Worm (Caenorhabditis elegans): ENCODE measurements around the gene clk-1.

Gene clk-1

ce11 chrIII:5277740-5278139 lies at the start of gene clk-1:
Gene clk-1, plus strand, starts transcription at chrIII:5277894.
- TF ChIP-seq pag-3 (tag; optimal IDR thresholded peaks at IDR 0.05; ENCODE audit: borderline replicate concordance) (no peak), elt-4 (tag; optimal IDR thresholded peaks at IDR 0.05) (no peak), ceh-22 (tag; optimal IDR thresholded peaks at IDR 0.05) (no peak), unc-42 (tag; optimal IDR thresholded peaks at IDR 0.05) (no peak), sox-2 (GFP tag; IDR thresholded peaks at IDR 0.05) (no peak), mec-3 (tag; optimal IDR thresholded peaks at IDR 0.05; ENCODE audit: borderline replicate concordance) (no peak), ceh-9 (tag; optimal IDR thresholded peaks at IDR 0.05) (no peak), lim-6 (tag; optimal IDR thresholded peaks at IDR 0.05) (no peak), sox-4 (tag; optimal IDR thresholded peaks at IDR 0.05) (no peak)

- TF ChIP-seq fkh-6 (tag; optimal IDR thresholded peaks at IDR 0.05) (no peak), ceh-18 (tag; optimal IDR thresholded peaks at IDR 0.05) (no peak), nfya-1 (tag; optimal IDR thresholded peaks at IDR 0.05) (no peak), ceh-2 (tag; optimal IDR thresholded peaks at IDR 0.05) (no peak), pha-2 (tag; optimal IDR thresholded peaks at IDR 0.05) (no peak)
Observed at ce11 chrIII:5228839-5229238, 48.9 kb upstream of the clk-1 start.

- TF ChIP-seq pha-2 (tag; optimal IDR thresholded peaks at IDR 0.05), result no peak
- no peak for TF ChIP-seq hlh-8 (tag; optimal IDR thresholded peaks at IDR 0.05)
- TF ChIP-seq pat-9 (tag; optimal IDR thresholded peaks at IDR 0.05), result no peak
- TF ChIP-seq odd-2 (tag; optimal IDR thresholded peaks at IDR 0.05), result no peak
- no peak for TF ChIP-seq pros-1 (tag; optimal IDR thresholded peaks at IDR 0.05)
- TF ChIP-seq ref-2 (tag; optimal IDR thresholded peaks at IDR 0.05), result no peak
- no peak for TF ChIP-seq sox-2 (GFP tag; IDR thresholded peaks at IDR 0.05)
- no peak for TF ChIP-seq fkh-6 (tag; optimal IDR thresholded peaks at IDR 0.05)
Observed at ce11 chrIII:5229511-5230250, 48.0 kb upstream of the clk-1 start.

ce11 chrIII:5230415-5230814 lies 47.3 kb upstream of the clk-1 start, which contains the start of gene prmt-5:
Gene prmt-5, plus strand, starts transcription at chrIII:5230555.
- TF ChIP-seq ceh-6 (GFP tag; optimal IDR thresholded peaks at IDR 0.05) (no peak), ceh-30 (tag; optimal IDR thresholded peaks at IDR 0.05) (no peak), K02D7.2 (tag; optimal IDR thresholded peaks at IDR 0.05) (no peak), ahr-1 (tag; optimal IDR thresholded peaks at IDR 0.05) (no peak), madf-2 (tag; optimal IDR thresholded peaks at IDR 0.05) (no peak), pros-1 (tag; optimal IDR thresholded peaks at IDR 0.05) (no peak), rnt-1 (tag; optimal IDR thresholded peaks at IDR 0.05) (no peak), C38D4.7 (GFP tag; optimal IDR thresholded peaks at IDR 0.05) (no peak), pha-2 (tag; optimal IDR thresholded peaks at IDR 0.05) (no peak), ttx-3 (tag; optimal IDR thresholded peaks at IDR 0.05) (no peak), nhr-232 (tag; optimal IDR thresholded peaks at IDR 0.05) (no peak), ceh-18 (tag; optimal IDR thresholded peaks at IDR 0.05) (no peak), ama-1 (optimal IDR thresholded peaks at IDR 0.05) (no peak), F13H6.1 (tag; optimal IDR thresholded peaks at IDR 0.05) (no peak), tbx-7 (tag; optimal IDR thresholded peaks at IDR 0.05) (no peak), sdc-2 (tag; optimal IDR thresholded peaks at IDR 0.05) (no peak), fkh-10 (GFP tag; optimal IDR thresholded peaks at IDR 0.05) (no peak), hlh-6 (tag; optimal IDR thresholded peaks at IDR 0.05) (no peak), ceh-9 (tag; optimal IDR thresholded peaks at IDR 0.05) (no peak)

ce11 chrIII:5233140-5233539 lies 44.6 kb upstream of the clk-1 start:
- TF ChIP-seq lim-6 (tag; optimal IDR thresholded peaks at IDR 0.05) (no peak), ceh-48 (tag; optimal IDR thresholded peaks at IDR 0.05) (no peak)
